Worm (Caenorhabditis elegans): ENCODE data around the gene lin-23.

- no peak for TF ChIP-seq him-1 (tag; optimal IDR thresholded peaks at IDR 0.05)
- no peak for TF ChIP-seq dao-5 (tag; optimal IDR thresholded peaks at IDR 0.05)
Observed at ce11 chrII:6391195-6391594, 20.1 kb downstream of the lin-23 start, which contains the start of gene F58F12.3.

All from whole organism, L4/young adult.